Fruit fly (Drosophila melanogaster) ovary, adult (tissue): ENCODE results near the gene CG3213.

Source experiments
- CG17801 ChIP-seq: fragments of 200-800 bp; optimal IDR thresholded peaks from 2 replicates; lab custom pipeline; 2019; ENCODE audit warnings: missing biosample characterization, mild to moderate bottlenecking, missing genetic modification characterization, moderate library complexity; ENCODE audit not compliant: partially characterized antibody

The CG3213 gene

dm6 chr2L:3472242-3472641, 47.2 kb downstream of the CG3213 start, which contains the start of gene Pgant4:
Pgant4 (plus strand) TSS chr2L:3472603.
- no peak for TF ChIP-seq CG17801 (GFP tag; lab: Kevin White, UChicago)

dm6 chr2L:3469869-3470268, 49.6 kb downstream of the CG3213 start, which contains the start of the genes Pif1 and CG31776:
Pif1 (minus strand) TSS chr2L:3470004.
CG31776 (plus strand) TSS chr2L:3470182.
- no peak for TF ChIP-seq CG17801 (GFP tag; lab: Kevin White, UChicago)
